Worm (Caenorhabditis elegans) whole organism, L3 larva: ENCODE measurements around the gene F39E9.14.

ENCODE experiments used
- R02D3.7 ChIP-seq: fragments of 150-350 bp; optimal IDR thresholded peaks from 2 replicates; lab custom pipeline; 2014; ENCODE audit warnings: missing biosample characterization, missing genetic modification characterization
- ZK546.5 ChIP-seq: sonication (generic microtip); optimal IDR thresholded peaks from 2 replicates; lab custom pipeline; 2017; ENCODE audit warnings: missing biosample characterization, missing genetic modification characterization
- ceh-28 ChIP-seq: fragments of 150-350 bp; optimal IDR thresholded peaks from 2 replicates; lab custom pipeline; 2014; ENCODE audit warnings: missing biosample characterization, missing genetic modification reagents, missing genetic modification characterization
- elt-2 ChIP-seq: sonication (generic microtip); optimal IDR thresholded peaks from 2 replicates; lab custom pipeline; 2016; ENCODE audit warnings: missing genetic modification reagents, mild to moderate bottlenecking, missing genetic modification characterization, missing compliant biosample characterization
- elt-3 ChIP-seq, 3 experiments: fragments of 150-350 bp in 1 of 3; sonication (generic microtip) in 2 of 3; optimal IDR thresholded peaks; 2 replicates in 2 of 3; 4 replicates in 1 of 3; lab custom pipeline; 2014 to 2017; ENCODE audit warnings: missing biosample characterization in 3 of 3, missing genetic modification characterization in 3 of 3
- fkh-10 ChIP-seq: sonication (generic microtip); optimal IDR thresholded peaks from 2 replicates; lab custom pipeline; 2017; ENCODE audit warnings: missing biosample characterization, missing genetic modification reagents, missing genetic modification characterization
- fos-1 ChIP-seq: fragments of 150-350 bp; optimal IDR thresholded peaks from 2 replicates; lab custom pipeline; 2014; ENCODE audit warnings: missing biosample characterization, missing genetic modification characterization
- hmg-11 ChIP-seq: sonication (generic microtip); optimal IDR thresholded peaks from 2 replicates; lab custom pipeline; 2016; ENCODE audit warnings: missing genetic modification characterization, missing compliant biosample characterization
- lin-15B ChIP-seq: fragments of 150-350 bp; optimal IDR thresholded peaks from 2 replicates; lab custom pipeline; 2014; ENCODE audit warnings: missing biosample characterization, missing genetic modification characterization
- lin-39 ChIP-seq: fragments of 150-350 bp; optimal IDR thresholded peaks from 2 replicates; lab custom pipeline; 2018; ENCODE audit warnings: missing biosample characterization, missing genetic modification reagents, missing genetic modification characterization
- lsy-12 ChIP-seq: sonication (generic microtip); optimal IDR thresholded peaks from 2 replicates; lab custom pipeline; 2016; ENCODE audit warnings: mild to moderate bottlenecking, missing genetic modification characterization, missing compliant biosample characterization
- mml-1 ChIP-seq: fragments of 150-350 bp; sonication (generic microtip); optimal IDR thresholded peaks from 3 replicates; lab custom pipeline; 2014; ENCODE audit warnings: missing biosample characterization, missing genetic modification characterization
- nhr-11 ChIP-seq: fragments of 150-350 bp; optimal IDR thresholded peaks from 2 replicates; lab custom pipeline; 2014; ENCODE audit warnings: missing biosample characterization, missing genetic modification characterization
- nhr-23 ChIP-seq: fragments of 150-350 bp; optimal IDR thresholded peaks from 2 replicates; lab custom pipeline; 2014; ENCODE audit warnings: missing biosample characterization, missing genetic modification reagents, missing genetic modification characterization
- nhr-237 ChIP-seq: fragments of 150-350 bp; optimal IDR thresholded peaks from 2 replicates; lab custom pipeline; 2014; ENCODE audit warnings: missing biosample characterization, missing genetic modification characterization
- nhr-25 ChIP-seq: sonication (generic microtip); optimal IDR thresholded peaks from 2 replicates; lab custom pipeline; 2017; ENCODE audit warnings: missing biosample characterization, missing genetic modification characterization
- nhr-28 ChIP-seq: fragments of 150-350 bp; optimal IDR thresholded peaks from 2 replicates; lab custom pipeline; 2014; ENCODE audit warnings: missing biosample characterization, missing genetic modification characterization
- nhr-43 ChIP-seq: sonication (generic microtip); optimal IDR thresholded peaks from 2 replicates; lab custom pipeline; 2016; ENCODE audit warnings: mild to moderate bottlenecking, missing genetic modification characterization, missing compliant biosample characterization; ENCODE audit not compliant: poor library complexity, severe bottlenecking
- nhr-67 ChIP-seq: fragments of 150-350 bp; optimal IDR thresholded peaks from 2 replicates; lab custom pipeline; 2014; ENCODE audit warnings: missing biosample characterization, missing genetic modification characterization
- nhr-76 ChIP-seq: fragments of 150-350 bp; sonication (generic microtip); optimal IDR thresholded peaks from 5 replicates; lab custom pipeline; 2014; ENCODE audit warnings: missing biosample characterization, missing genetic modification characterization
- nhr-77 ChIP-seq: fragments of 150-350 bp; optimal IDR thresholded peaks from 2 replicates; lab custom pipeline; 2014; ENCODE audit warnings: missing biosample characterization, missing genetic modification characterization
- pha-4 ChIP-seq: fragments of 150-350 bp; optimal IDR thresholded peaks from 2 replicates; lab custom pipeline; 2014; ENCODE audit warnings: missing biosample characterization, missing genetic modification reagents, missing genetic modification characterization
- pqm-1 ChIP-seq: fragments of 150-350 bp; optimal IDR thresholded peaks from 2 replicates; lab custom pipeline; 2017; ENCODE audit warnings: missing biosample characterization, missing genetic modification characterization, inconsistent platforms
- sea-2 ChIP-seq: fragments of 150-350 bp; sonication (generic microtip); optimal IDR thresholded peaks from 4 replicates; lab custom pipeline; 2014; ENCODE audit warnings: missing biosample characterization, missing genetic modification reagents, missing genetic modification characterization
- skn-1 ChIP-seq: fragments of 150-350 bp; optimal IDR thresholded peaks from 2 replicates; lab custom pipeline; 2014; ENCODE audit warnings: missing biosample characterization, missing genetic modification characterization
- tbx-2 ChIP-seq: sonication (generic microtip); optimal IDR thresholded peaks from 2 replicates; lab custom pipeline; 2016; ENCODE audit warnings: mild to moderate bottlenecking, missing genetic modification characterization, missing compliant biosample characterization
- unc-39 ChIP-seq: sonication (generic microtip); optimal IDR thresholded peaks from 4 replicates; lab custom pipeline; 2017; ENCODE audit warnings: missing biosample characterization, missing genetic modification characterization
- zag-1 ChIP-seq: fragments of 150-350 bp; optimal IDR thresholded peaks from 2 replicates; lab custom pipeline; 2014; ENCODE audit warnings: missing biosample characterization, missing genetic modification characterization
- ztf-11 ChIP-seq: fragments of 150-350 bp; optimal IDR thresholded peaks from 2 replicates; lab custom pipeline; 2014; ENCODE audit warnings: missing biosample characterization, missing genetic modification characterization
- ztf-4 ChIP-seq: fragments of 150-350 bp; optimal IDR thresholded peaks from 2 replicates; lab custom pipeline; 2014; ENCODE audit warnings: missing biosample characterization, missing genetic modification characterization

The F39E9.14 gene

DNA sequence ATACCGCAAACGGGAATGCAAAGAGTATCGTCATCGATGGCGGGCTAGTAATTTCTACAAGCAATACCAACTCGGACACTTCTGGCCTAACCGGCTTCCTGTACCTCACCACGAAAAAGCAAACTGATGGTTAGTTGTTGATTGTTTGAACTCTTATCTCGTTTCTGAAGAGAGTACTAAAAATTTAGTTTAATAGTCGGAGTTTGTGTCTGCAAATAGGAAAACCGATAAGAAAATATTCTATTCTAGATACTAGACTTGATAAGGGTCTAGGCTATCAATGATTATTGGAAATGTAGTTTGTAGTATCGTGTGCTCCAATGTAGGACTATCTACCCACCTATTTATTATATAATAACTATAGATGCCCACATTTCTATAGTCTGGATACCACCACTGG is 28.4 kb upstream of the F39E9.14 start:
- TF ChIP-seq nhr-25 (no peak), elt-2 (tag; lab: Kevin White, UChicago) (peak; percentile 91)

DNA sequence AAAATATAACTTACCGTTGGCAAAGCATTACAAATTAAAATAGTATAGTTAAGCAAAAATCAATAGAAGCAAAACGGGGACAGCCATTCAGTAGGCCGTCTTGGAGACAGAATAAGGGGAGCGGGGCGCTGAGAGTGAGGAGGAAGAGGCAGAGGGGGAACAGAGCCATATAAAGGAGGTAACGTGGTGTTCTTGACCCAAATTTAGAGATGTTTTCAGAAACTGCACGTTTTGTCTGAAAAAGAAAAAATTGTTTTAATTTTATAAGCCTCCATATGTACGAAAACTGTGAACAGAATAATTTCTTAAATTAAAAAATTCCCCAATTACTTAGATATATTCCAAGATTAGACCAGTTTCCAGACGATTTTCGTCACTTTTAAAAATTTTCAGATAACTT is 23.0 kb upstream of the F39E9.14 start, which contains the start of gene F39E9.6:
TSS of gene F39E9.6 (minus strand) at position 101 of the 400 bp plus-strand sequence.
- TF ChIP-seq elt-3 (tag; optimal IDR thresholded peaks at IDR 0.05; lab: Kevin White, UChicago) (no peak), R02D3.7 (tag; lab: Kevin White, UChicago) (no peak), elt-2 (tag; lab: Kevin White, UChicago) (no peak), ztf-4 (no peak), nhr-77 (tag; lab: Kevin White, UChicago) (no peak), ZK546.5 (tag; lab: Kevin White, UChicago) (no peak)

DNA sequence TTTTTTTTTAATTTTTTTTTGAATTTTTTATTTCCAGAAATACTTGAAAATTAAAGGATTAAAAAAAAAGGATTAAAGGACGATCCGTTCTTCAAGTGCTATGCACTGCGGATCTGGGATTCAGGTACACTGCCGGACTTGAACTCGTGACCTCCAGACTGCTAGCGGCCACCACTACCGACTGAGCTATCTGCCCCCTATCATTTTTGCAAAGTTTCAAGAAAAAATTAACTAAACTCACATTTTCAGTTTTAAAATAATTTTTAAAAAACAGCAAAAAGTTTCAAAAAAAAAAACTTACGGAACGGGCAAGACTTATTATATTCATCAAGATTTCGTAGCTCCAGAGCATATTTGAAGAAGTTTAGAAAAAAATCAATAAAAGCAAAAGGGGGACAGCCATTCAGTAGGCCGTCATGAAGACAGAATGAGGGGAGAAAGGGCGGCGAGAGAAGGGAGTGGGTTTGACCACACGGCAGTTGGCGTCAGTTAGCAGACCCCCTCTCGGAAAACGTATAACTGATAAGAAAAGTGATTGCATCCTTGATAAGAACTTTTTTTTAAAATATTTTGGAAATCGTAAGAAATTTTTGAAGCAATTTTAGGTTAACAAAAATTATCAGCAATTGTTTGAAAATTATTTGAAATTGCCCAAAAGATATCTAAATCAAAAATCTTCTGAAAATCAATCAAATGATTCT is 20.7 kb upstream of the F39E9.14 start:
- TF ChIP-seq elt-2 (tag; lab: Kevin White, UChicago) = peak; percentile 46
- no peak for TF ChIP-seq elt-3 (tag; optimal IDR thresholded peaks at IDR 0.05; lab: Kevin White, UChicago)

DNA sequence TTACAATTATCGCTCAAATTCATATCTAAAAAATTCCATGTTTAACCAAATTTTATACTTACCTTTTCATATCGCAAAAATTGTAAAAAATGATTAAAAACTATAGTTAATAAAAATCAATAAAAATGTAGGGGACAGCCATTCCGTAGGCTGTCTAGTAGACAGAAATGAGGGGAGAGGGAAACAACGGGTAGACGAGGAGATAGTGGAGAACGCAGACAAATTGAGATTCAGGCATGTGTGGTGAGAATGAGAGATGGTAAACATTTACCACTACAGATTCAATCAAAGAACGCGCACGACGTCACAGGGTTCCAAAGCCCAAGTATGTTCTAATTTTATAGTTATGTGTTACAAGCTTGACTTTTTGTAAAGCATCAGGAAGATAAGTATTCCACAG is 13.1 kb upstream of the F39E9.14 start:
- no peak for TF ChIP-seq lsy-12 (tag; lab: Kevin White, UChicago)
- peak; percentile 45 for TF ChIP-seq pha-4 (tag; lab: Kevin White, UChicago)
- TF ChIP-seq elt-2 (tag; lab: Kevin White, UChicago) = peak; percentile 30
- peak; percentile 37 for TF ChIP-seq ceh-28 (tag; lab: Kevin White, UChicago)

DNA sequence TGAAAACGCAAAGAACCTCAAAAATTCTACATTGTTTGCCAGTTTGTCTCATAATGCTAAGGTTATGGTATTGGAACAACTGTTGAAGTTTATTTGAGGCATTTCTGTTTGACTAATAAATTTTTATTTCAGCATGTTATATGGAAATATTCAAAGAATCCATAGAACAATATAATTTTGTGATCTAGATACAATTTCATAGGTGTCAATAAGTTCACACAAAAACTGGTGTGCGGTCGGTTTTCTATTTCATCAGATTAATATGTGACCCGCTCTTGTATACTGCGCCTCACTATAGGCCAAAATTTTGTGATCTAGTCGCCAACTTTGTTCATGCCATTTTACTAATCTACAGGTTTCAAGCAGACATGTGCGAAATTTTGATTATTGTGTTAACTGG is 9.0 kb upstream of the F39E9.14 start, which contains the start of gene btb-22:
TSS of gene btb-22 (plus strand) at position 301 of the 400 bp plus-strand sequence.
- TF ChIP-seq lin-15B (tag; lab: Kevin White, UChicago) (no peak), nhr-23 (tag; lab: Kevin White, UChicago) (no peak), nhr-43 (tag; lab: Kevin White, UChicago) (no peak), lin-39 (tag; lab: Kevin White, UChicago) (no peak), lsy-12 (tag; lab: Kevin White, UChicago) (no peak), fkh-10 (GFP tag; lab: Kevin White, UChicago) (no peak)
- TF ChIP-seq, all 47 proteins: peak for 0

DNA sequence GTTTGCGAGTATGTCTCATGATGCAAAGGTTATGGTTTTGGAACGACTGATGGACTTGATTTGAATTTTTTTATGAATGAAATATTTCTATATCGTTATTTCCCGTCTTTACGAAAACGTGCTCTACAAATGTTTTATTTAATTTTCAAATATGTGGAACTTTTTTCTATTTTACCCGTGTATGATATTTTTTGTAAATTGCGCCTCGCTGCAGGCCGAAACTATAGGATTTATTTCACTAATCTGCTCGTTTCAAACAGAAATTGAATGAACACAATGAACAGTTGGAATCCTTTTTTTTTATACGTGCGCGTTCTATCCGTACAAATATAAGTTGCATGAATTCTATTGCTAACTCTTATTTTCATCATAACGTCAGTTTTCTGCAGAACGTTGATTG is 7.5 kb upstream of the F39E9.14 start, which contains the start of gene btb-18:
TSS of gene btb-18 (plus strand) at position 301 of the 400 bp plus-strand sequence.
- no peak for TF ChIP-seq pha-4 (tag; lab: Kevin White, UChicago)
- TF ChIP-seq sea-2 (GFP tag; lab: Kevin White, UChicago) = no peak
- TF ChIP-seq fos-1 (tag; lab: Kevin White, UChicago) = no peak
- no peak for TF ChIP-seq fkh-10 (GFP tag; lab: Kevin White, UChicago)
- no peak for TF ChIP-seq mml-1 (tag; lab: Kevin White, UChicago)
- TF ChIP-seq nhr-237 = no peak
- TF ChIP-seq nhr-23 (tag; lab: Kevin White, UChicago) = no peak
- no peak for TF ChIP-seq nhr-77 (tag; lab: Kevin White, UChicago)
- no peak for TF ChIP-seq unc-39
- TF ChIP-seq ztf-11 (tag; lab: Kevin White, UChicago) = no peak
- TF ChIP-seq elt-3 (tag; optimal IDR thresholded peaks at IDR 0.05; lab: Kevin White, UChicago) = no peak
- no peak for TF ChIP-seq nhr-11 (tag; lab: Kevin White, UChicago)
- no peak for TF ChIP-seq nhr-67 (tag; lab: Kevin White, UChicago)
- no peak for TF ChIP-seq nhr-76
- no peak for TF ChIP-seq elt-2 (tag; lab: Kevin White, UChicago)
- no peak for TF ChIP-seq zag-1 (tag; lab: Kevin White, UChicago)
- TF ChIP-seq tbx-2 (tag; lab: Kevin White, UChicago) = no peak
- TF ChIP-seq nhr-28 (tag; lab: Kevin White, UChicago) = no peak
- TF ChIP-seq ztf-4 = no peak
- TF ChIP-seq lin-15B (tag; lab: Kevin White, UChicago) = no peak

DNA sequence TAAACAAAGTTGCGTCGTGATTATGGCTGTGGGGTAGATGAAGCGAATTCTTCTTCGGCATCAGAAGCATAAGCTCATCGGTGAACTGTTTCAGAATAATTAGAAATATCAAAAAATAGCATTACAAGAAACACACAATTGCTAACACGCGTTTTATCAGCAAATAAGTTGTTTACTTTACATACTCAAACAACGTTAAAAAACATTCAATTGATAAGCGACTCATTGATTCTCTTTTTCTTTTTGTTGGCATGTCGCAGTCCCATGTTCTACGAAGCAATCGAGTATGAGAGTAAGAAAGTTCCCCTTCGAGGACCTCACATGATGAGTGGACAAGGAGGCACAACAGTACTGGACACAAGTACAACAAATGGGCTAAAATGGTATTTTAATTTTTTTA is 6.2 kb upstream of the F39E9.14 start, which contains the start of gene btb-16:
TSS of gene btb-16 (plus strand) at position 240 of the 400 bp plus-strand sequence.
- no peak for TF ChIP-seq skn-1 (tag; lab: Kevin White, UChicago)
- TF ChIP-seq pha-4 (tag; lab: Kevin White, UChicago) = peak; percentile 85
- TF ChIP-seq hmg-11 = no peak
- peak; percentile 61 for TF ChIP-seq elt-2 (tag; lab: Kevin White, UChicago)
- TF ChIP-seq pqm-1 = peak; percentile 6
